Worm (Caenorhabditis elegans) whole organism, L1 larva: ENCODE measurements around the gene C06E4.5.

Experiments used
- F16B12.6 ChIP-seq: fragments of 150-350 bp; optimal IDR thresholded peaks from 2 replicates; lab custom pipeline; 2014; ENCODE audit warnings: missing biosample characterization, missing genetic modification characterization
- blmp-1 ChIP-seq: fragments of 150-350 bp; optimal IDR thresholded peaks from 2 replicates; lab custom pipeline; 2014; ENCODE audit warnings: missing biosample characterization, missing genetic modification characterization
- ceh-90 ChIP-seq: sonication (generic microtip); optimal IDR thresholded peaks from 2 replicates; lab custom pipeline; 2016; ENCODE audit warnings: missing genetic modification characterization, missing compliant biosample characterization
- efl-1 ChIP-seq, 4 experiments: fragments of 150-350 bp; optimal IDR thresholded peaks in 3 of 4; peaks in 1 of 4; 1 replicate in 1 of 4; 2 replicates in 3 of 4; lab custom pipeline; 2014; ENCODE audit warnings: missing biosample characterization in 2 of 4, missing genetic modification characterization in 2 of 4, missing genetic modification reagents in 2 of 4
- elt-2 ChIP-seq: sonication (generic microtip); optimal IDR thresholded peaks from 2 replicates; lab custom pipeline; 2016; ENCODE audit warnings: missing genetic modification characterization, mild to moderate bottlenecking, inconsistent platforms, missing compliant biosample characterization, missing genetic modification reagents
- lin-14 ChIP-seq: fragments of 200-800 bp; sonication (Bioruptor generic); optimal IDR thresholded peaks from 2 replicates; lab custom pipeline; 2018; ENCODE audit warnings: mild to moderate bottlenecking, missing genetic modification characterization, moderate library complexity, missing compliant biosample characterization
- mdl-1 ChIP-seq, 2 experiments: fragments of 150-350 bp; optimal IDR thresholded peaks; 2 replicates each; lab custom pipeline; 2014 to 2017; ENCODE audit warnings: missing biosample characterization in 2 of 2, missing genetic modification characterization in 2 of 2, inconsistent platforms in 1 of 2
- pqm-1 ChIP-seq: sonication (generic microtip); optimal IDR thresholded peaks from 3 replicates; lab custom pipeline; 2017; ENCODE audit warnings: missing biosample characterization, missing genetic modification characterization
- snpc-4 ChIP-seq: fragments of 150-350 bp; optimal IDR thresholded peaks from 2 replicates; lab custom pipeline; 2014; ENCODE audit warnings: missing biosample characterization, missing genetic modification characterization
- tlp-1 ChIP-seq: fragments of 150-350 bp; optimal IDR thresholded peaks from 2 replicates; lab custom pipeline; 2014; ENCODE audit warnings: missing biosample characterization, missing genetic modification characterization
- unc-62 ChIP-seq: fragments of 150-350 bp; optimal IDR thresholded peaks from 2 replicates; lab custom pipeline; 2014; ENCODE audit warnings: missing biosample characterization, missing genetic modification reagents, missing genetic modification characterization
- unc-86 ChIP-seq: sonication (generic microtip); optimal IDR thresholded peaks from 2 replicates; lab custom pipeline; 2016; ENCODE audit warnings: missing genetic modification characterization, missing compliant biosample characterization

DNA sequence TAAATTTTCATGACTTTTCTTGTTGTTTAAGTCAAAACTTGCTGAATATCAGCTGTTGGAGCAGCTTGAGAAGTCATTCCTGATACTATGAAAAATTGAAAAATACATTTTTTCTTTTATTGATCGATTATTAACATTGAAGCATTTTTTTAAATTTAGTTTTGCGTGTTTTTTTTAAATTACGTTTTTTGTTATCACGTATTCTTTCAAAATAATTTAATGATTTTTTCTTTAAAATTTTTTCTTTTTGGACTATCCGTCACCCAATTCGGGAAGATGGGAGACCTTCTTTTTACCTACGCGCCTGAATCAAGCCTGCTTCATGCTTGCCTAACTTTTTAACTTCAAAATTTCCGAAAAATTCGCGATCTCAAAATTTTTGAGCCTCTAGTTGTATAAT is 39.3 kb downstream of the C06E4.5 start, which contains the start of gene F42C5.5:
- TF ChIP-seq elt-2 (tag; lab: Kevin White, UChicago) (no peak), snpc-4 (tag; lab: Kevin White, UChicago) (no peak), unc-86 (no peak), ceh-90 (tag; lab: Kevin White, UChicago) (no peak), tlp-1 (tag; lab: Kevin White, UChicago) (no peak), mdl-1 (tag; optimal IDR thresholded peaks at IDR 0.05; lab: Kevin White, UChicago) (no peak), blmp-1 (tag; lab: Kevin White, UChicago) (no peak), F16B12.6 (tag; lab: Kevin White, UChicago) (no peak), efl-1 (optimal IDR thresholded peaks at IDR 0.05; lab: Kevin White, UChicago) (no peak), efl-1 (GFP tag; optimal IDR thresholded peaks at IDR 0.05 in 1 of 2; lab: Kevin White, UChicago) (no peak), lin-14 (GFP tag; lab: Kevin White, UChicago) (no peak), unc-62 (GFP tag; lab: Kevin White, UChicago) (no peak), pqm-1 (tag; lab: Kevin White, UChicago) (no peak)
